Fruit fly (Drosophila melanogaster): Measurements from ENCODE around the gene CG14422.

- TF ChIP-seq CG8478 (optimal IDR thresholded peaks at IDR 0.05) (no peak), Dll (optimal IDR thresholded peaks at IDR 0.05) (no peak)
Measured at dm6 chrX:2947545-2948072, 4.4 kb downstream of the CG14422 start, which contains the start of gene CG3603.

All from whole organism.